Worm (Caenorhabditis elegans): ENCODE data around the gene T28C6.8.

The T28C6.8 gene

DNA sequence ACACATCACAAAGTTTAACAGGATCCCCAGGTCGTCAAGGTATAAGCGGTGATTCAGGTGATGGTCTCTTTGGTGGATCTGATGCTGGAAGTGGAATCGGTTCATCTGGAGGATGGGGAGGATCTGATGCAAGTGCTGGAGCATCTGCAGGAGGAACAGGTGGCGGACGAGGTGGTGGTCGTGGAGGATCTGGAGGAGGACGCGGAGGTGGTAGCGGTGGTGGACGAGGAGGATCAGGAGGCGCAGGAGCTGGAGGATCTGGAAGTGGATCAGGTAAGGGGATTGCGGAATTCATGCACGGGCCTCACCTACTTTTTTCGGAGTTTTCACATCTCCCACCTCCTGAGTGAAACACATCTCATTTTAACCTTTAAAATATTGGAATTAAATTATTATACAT is 13.9 kb downstream of the T28C6.8 start:
- TF ChIP-seq egl-27 (tag; optimal IDR thresholded peaks at IDR 0.05) (no peak), elt-1 (tag; optimal IDR thresholded peaks at IDR 0.05) (no peak), sea-2 (GFP tag; optimal IDR thresholded peaks at IDR 0.05) (no peak), jun-1 (tag; optimal IDR thresholded peaks at IDR 0.05) (no peak), lsy-12 (tag; optimal IDR thresholded peaks at IDR 0.05) (no peak), eor-1 (tag; optimal IDR thresholded peaks at IDR 0.05) (no peak), unc-39 (tag; optimal IDR thresholded peaks at IDR 0.05) (no peak), skn-1 (tag; optimal IDR thresholded peaks at IDR 0.05) (no peak), R02D3.7 (tag; optimal IDR thresholded peaks at IDR 0.05) (no peak), pha-4 (tag; optimal IDR thresholded peaks at IDR 0.05) (no peak), mdl-1 (tag; optimal IDR thresholded peaks at IDR 0.05) (no peak), fkh-10 (GFP tag; optimal IDR thresholded peaks at IDR 0.05) (no peak), ztf-11 (tag; optimal IDR thresholded peaks at IDR 0.05) (no peak), aly-2 (tag; optimal IDR thresholded peaks at IDR 0.05) (no peak), ztf-4 (tag; optimal IDR thresholded peaks at IDR 0.05) (no peak), nhr-67 (tag; optimal IDR thresholded peaks at IDR 0.05) (no peak)

DNA sequence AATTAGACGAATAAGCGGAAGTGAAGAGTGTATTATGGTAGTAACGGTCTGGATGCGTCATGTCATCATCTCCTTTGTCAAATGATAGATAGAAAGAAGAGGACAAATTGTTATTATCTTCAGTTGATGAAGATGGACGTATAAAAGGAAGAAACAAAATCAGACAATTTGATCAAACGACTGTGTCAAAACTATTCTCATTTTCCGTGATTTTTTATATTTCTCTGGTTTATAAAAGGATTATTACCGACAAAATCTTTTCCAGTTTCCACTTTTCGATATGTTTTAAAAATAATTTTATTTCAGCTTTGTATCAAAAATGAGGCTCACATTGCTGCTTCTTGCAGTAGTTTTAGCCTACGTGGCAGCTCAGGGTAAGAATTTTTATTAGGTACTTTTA is 14.5 kb downstream of the T28C6.8 start, which contains the start of gene grsp-2:
Gene grsp-2, plus strand, starts transcription at position 301 of the 400 bp plus-strand sequence.
- TF ChIP-seq elt-3 (tag; optimal IDR thresholded peaks at IDR 0.05): no peak

DNA sequence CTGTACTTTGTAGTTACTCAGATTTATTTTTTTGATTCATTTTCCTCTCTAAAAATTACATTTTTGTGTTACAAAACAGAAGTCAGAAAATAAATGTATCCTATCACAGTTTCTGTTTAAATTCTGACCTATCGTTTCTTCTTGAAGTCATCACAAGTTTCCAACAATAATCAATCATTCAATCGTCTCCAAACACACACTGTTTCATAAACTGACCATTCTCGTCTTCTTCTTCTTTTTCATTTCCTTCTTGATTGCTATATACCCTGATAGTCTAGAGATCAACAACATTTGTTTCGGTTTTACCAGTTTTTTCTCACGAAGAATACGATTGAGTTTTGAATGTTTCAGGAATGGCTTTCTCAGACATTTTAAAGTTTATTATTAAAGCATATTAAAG is 15.4 kb downstream of the T28C6.8 start:
- no peak for TF ChIP-seq lin-39 (tag; optimal IDR thresholded peaks at IDR 0.05)
- TF ChIP-seq nhr-43 (tag; optimal IDR thresholded peaks at IDR 0.05; ENCODE audit: poor library complexity, severe bottlenecking): peak; percentile 2
- TF ChIP-seq elt-3 (tag; optimal IDR thresholded peaks at IDR 0.05): peak in 1 of 3 experiments; percentile 48
- TF ChIP-seq lsy-12 (tag; optimal IDR thresholded peaks at IDR 0.05): no peak
- no peak for TF ChIP-seq pqm-1 (tag; optimal IDR thresholded peaks at IDR 0.05)
- TF ChIP-seq nhr-23 (tag; optimal IDR thresholded peaks at IDR 0.05): peak; percentile 66

DNA sequence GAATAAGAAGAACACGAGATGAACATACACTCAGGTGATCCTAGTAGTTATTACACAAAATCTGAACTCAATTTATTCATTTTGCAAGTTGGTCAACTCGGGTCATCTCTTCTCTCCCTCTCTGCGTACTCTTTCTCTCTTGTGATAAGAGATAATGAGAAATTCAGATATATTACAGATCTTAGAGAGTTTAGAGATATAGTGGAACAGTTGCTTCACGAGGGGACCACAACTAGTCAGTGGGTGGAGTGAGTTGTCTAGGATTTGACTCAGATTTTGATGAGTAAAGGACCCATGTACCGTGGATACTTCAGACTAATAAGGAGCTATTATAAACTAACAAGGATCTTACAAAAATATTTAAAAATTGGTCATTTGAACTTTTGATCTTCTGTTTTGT is 16.9 kb downstream of the T28C6.8 start, which contains the start of gene exc-5:
Gene exc-5, minus strand, starts transcription at position 57 of the 400 bp plus-strand sequence.
- TF ChIP-seq ceh-9 (tag; optimal IDR thresholded peaks at IDR 0.05): no peak
- no peak for TF ChIP-seq nhr-25 (tag; optimal IDR thresholded peaks at IDR 0.05)
- TF ChIP-seq egl-27 (tag; optimal IDR thresholded peaks at IDR 0.05): no peak
- TF ChIP-seq nhr-28 (tag; optimal IDR thresholded peaks at IDR 0.05): no peak
- no peak for TF ChIP-seq ztf-11 (tag; optimal IDR thresholded peaks at IDR 0.05)
- TF ChIP-seq nhr-11 (tag; optimal IDR thresholded peaks at IDR 0.05): no peak
- TF ChIP-seq elt-3 (tag; optimal IDR thresholded peaks at IDR 0.05): no peak
- TF ChIP-seq pqm-1 (tag; optimal IDR thresholded peaks at IDR 0.05): no peak
- TF ChIP-seq hmg-11 (tag; optimal IDR thresholded peaks at IDR 0.05): no peak
- TF ChIP-seq unc-39 (tag; optimal IDR thresholded peaks at IDR 0.05): no peak
- TF ChIP-seq ztf-4 (tag; optimal IDR thresholded peaks at IDR 0.05): no peak
- no peak for TF ChIP-seq mml-1 (tag; optimal IDR thresholded peaks at IDR 0.05)
- TF ChIP-seq zag-1 (tag; optimal IDR thresholded peaks at IDR 0.05): no peak
- no peak for TF ChIP-seq ama-1 (optimal IDR thresholded peaks at IDR 0.05)
- no peak for TF ChIP-seq nhr-12 (tag; optimal IDR thresholded peaks at IDR 0.05)
- TF ChIP-seq elt-1 (tag; optimal IDR thresholded peaks at IDR 0.05): no peak

DNA sequence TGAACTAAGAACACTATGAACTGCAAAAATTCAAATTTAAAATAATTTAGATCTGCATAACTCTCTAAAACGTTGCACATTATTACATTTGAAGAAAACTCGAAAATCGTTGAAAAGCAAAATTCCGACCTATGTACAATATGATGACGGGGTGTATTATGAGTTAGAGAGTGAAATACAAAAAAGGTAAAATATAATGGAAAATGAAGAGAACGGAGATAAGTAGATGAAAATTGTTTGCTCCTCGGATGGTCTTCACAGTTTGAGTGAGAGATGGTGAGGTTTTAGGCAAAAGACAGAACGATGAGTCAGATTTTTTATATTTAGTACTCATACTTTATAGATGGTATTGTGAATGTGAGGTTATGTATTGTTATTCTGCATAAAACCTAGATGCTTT is 23.2 kb downstream of the T28C6.8 start:
- TF ChIP-seq pqm-1 (tag; optimal IDR thresholded peaks at IDR 0.05): peak; percentile 65
- no peak for TF ChIP-seq ceh-28 (tag; optimal IDR thresholded peaks at IDR 0.05)
- TF ChIP-seq fkh-2 (tag; optimal IDR thresholded peaks at IDR 0.05): no peak
- no peak for TF ChIP-seq nhr-237 (tag; optimal IDR thresholded peaks at IDR 0.05)
- peak; percentile 75 for TF ChIP-seq pha-4 (tag; optimal IDR thresholded peaks at IDR 0.05)

DNA sequence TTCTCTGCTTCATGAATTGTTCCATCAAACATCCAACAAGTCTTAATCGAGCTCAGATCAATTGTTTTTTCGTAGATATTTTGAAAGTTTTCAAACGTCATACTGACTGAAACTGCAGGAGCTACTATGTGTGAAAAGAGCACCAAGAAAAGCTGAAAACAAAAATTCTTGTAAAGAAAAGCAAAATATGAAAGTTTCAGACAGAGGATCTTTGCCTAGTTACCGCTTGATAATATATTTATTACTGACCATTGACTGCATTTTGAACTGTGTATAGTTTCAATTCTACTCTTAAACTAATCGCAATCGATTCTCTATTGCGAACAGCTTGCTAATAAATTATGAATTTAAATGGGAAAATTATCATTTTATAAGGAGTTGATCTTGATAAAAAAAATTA is 32.3 kb downstream of the T28C6.8 start, which contains the start of gene clec-182:
Gene clec-182, minus strand, starts transcription at position 101 of the 400 bp plus-strand sequence.
- TF ChIP-seq tbx-2 (tag; optimal IDR thresholded peaks at IDR 0.05): no peak
- TF ChIP-seq fkh-2 (tag; optimal IDR thresholded peaks at IDR 0.05): no peak
- no peak for TF ChIP-seq lin-39 (tag; optimal IDR thresholded peaks at IDR 0.05)
- no peak for TF ChIP-seq aly-2 (tag; optimal IDR thresholded peaks at IDR 0.05)
- TF ChIP-seq nhr-23 (tag; optimal IDR thresholded peaks at IDR 0.05): no peak
- TF ChIP-seq sea-2 (GFP tag; optimal IDR thresholded peaks at IDR 0.05): no peak
- no peak for TF ChIP-seq elt-2 (tag; optimal IDR thresholded peaks at IDR 0.05)
- TF ChIP-seq ceh-9 (tag; optimal IDR thresholded peaks at IDR 0.05): no peak
- no peak for TF ChIP-seq pha-4 (tag; optimal IDR thresholded peaks at IDR 0.05)
- TF ChIP-seq unc-39 (tag; optimal IDR thresholded peaks at IDR 0.05): no peak
- no peak for TF ChIP-seq eor-1 (tag; optimal IDR thresholded peaks at IDR 0.05)
- no peak for TF ChIP-seq fos-1 (tag; optimal IDR thresholded peaks at IDR 0.05)
- TF ChIP-seq hmg-11 (tag; optimal IDR thresholded peaks at IDR 0.05): no peak
- TF ChIP-seq elt-3 (tag; optimal IDR thresholded peaks at IDR 0.05): no peak
- no peak for TF ChIP-seq daf-12 (tag; optimal IDR thresholded peaks at IDR 0.05)
